Fruit fly (Drosophila melanogaster) whole organism, embryonic: Measurements from ENCODE around the gene CG6094.

Experiments
- Antp ChIP-seq: fragments of 200-800 bp; sonication (Bioruptor generic); optimal IDR thresholded peaks from 3 replicates; lab custom pipeline; 2016; ENCODE audit warnings: missing biosample characterization, missing genetic modification characterization
- Atf-2 ChIP-seq: fragments of 200-800 bp; sonication (Bioruptor generic); optimal IDR thresholded peaks from 2 replicates; lab custom pipeline; 2016; ENCODE audit warnings: missing biosample characterization, missing genetic modification characterization
- C15 ChIP-seq: fragments of 200-800 bp; sonication (Bioruptor generic); IDR thresholded peaks from 3 replicates; pipeline ENCODE4 v1.3.6; 2022; ENCODE audit warnings: missing biosample characterization, missing genetic modification characterization
- CG10147 ChIP-seq: fragments of 200-800 bp; sonication (Bioruptor generic); optimal IDR thresholded peaks from 2 replicates; lab custom pipeline; 2019; ENCODE audit warnings: missing biosample characterization, mild to moderate bottlenecking, missing genetic modification characterization, moderate library complexity
- CG10959 ChIP-seq: fragments of 200-800 bp; sonication (Bioruptor generic); IDR thresholded peaks from 2 replicates; pipeline ENCODE4 v1.3.6; 2022; ENCODE audit warnings: missing biosample characterization, missing genetic modification characterization
- CG10979 ChIP-seq: fragments of 200-800 bp; sonication (Bioruptor generic); optimal IDR thresholded peaks from 2 replicates; lab custom pipeline; 2018; ENCODE audit warnings: missing biosample characterization, mild to moderate bottlenecking, missing genetic modification characterization, moderate library complexity
- CG11247 ChIP-seq: fragments of 200-800 bp; sonication (Bioruptor generic); IDR thresholded peaks from 2 replicates; pipeline ENCODE4 v1.3.6; 2022; ENCODE audit warnings: missing biosample characterization, missing genetic modification characterization
- CG12659 ChIP-seq: fragments of 200-800 bp; sonication (Bioruptor generic); optimal IDR thresholded peaks from 3 replicates; lab custom pipeline; 2017; ENCODE audit warnings: mild to moderate bottlenecking, missing biosample characterization, missing genetic modification reagents, missing genetic modification characterization
- CG12744 ChIP-seq: fragments of 200-800 bp; sonication (Bioruptor generic); optimal IDR thresholded peaks from 2 replicates; lab custom pipeline; 2016; ENCODE audit warnings: missing biosample characterization, missing genetic modification characterization
- CG12942 ChIP-seq: fragments of 200-800 bp; sonication (Bioruptor generic); optimal IDR thresholded peaks from 3 replicates; lab custom pipeline; 2016; ENCODE audit warnings: missing biosample characterization, missing genetic modification characterization
- CG14965 ChIP-seq: fragments of 200-800 bp; sonication (Bioruptor generic); optimal IDR thresholded peaks from 2 replicates; lab custom pipeline; 2016; ENCODE audit warnings: missing biosample characterization, missing genetic modification characterization, borderline replicate concordance
- CG16863 ChIP-seq: fragments of 200-800 bp; sonication (Bioruptor generic); optimal IDR thresholded peaks from 3 replicates; lab custom pipeline; 2016; ENCODE audit warnings: missing biosample characterization, missing genetic modification characterization
- CG17359 ChIP-seq: fragments of 200-800 bp; sonication (Bioruptor generic); optimal IDR thresholded peaks from 3 replicates; lab custom pipeline; 2018; ENCODE audit warnings: missing biosample characterization, mild to moderate bottlenecking, missing genetic modification characterization, moderate library complexity
- CG18011 ChIP-seq: fragments of 200-800 bp; sonication (Bioruptor generic); optimal IDR thresholded peaks from 2 replicates; lab custom pipeline; 2017; ENCODE audit warnings: missing biosample characterization, missing genetic modification characterization, mild to moderate bottlenecking, moderate library complexity, missing genotype
- CG18599 ChIP-seq: fragments of 200-800 bp; sonication (Bioruptor generic); optimal IDR thresholded peaks from 3 replicates; lab custom pipeline; 2017; ENCODE audit warnings: missing biosample characterization, missing genetic modification characterization, mild to moderate bottlenecking, moderate library complexity, missing genetic modification reagents
- CG18764 ChIP-seq: fragments of 200-800 bp; sonication (Bioruptor generic); optimal IDR thresholded peaks from 3 replicates; lab custom pipeline; 2016; ENCODE audit warnings: missing biosample characterization, missing genetic modification characterization
- CG2202 ChIP-seq: fragments of 200-800 bp; sonication (Bioruptor generic); optimal IDR thresholded peaks from 2 replicates; lab custom pipeline; 2018; ENCODE audit warnings: missing biosample characterization, mild to moderate bottlenecking, missing genetic modification characterization
- CG2889 ChIP-seq: fragments of 200-800 bp; sonication (Bioruptor generic); IDR thresholded peaks from 3 replicates; pipeline ENCODE4 v1.3.6; 2022; ENCODE audit warnings: missing biosample characterization, missing genetic modification characterization
- CG31441 ChIP-seq: fragments of 200-800 bp; sonication (Bioruptor generic); IDR thresholded peaks from 2 replicates; pipeline ENCODE4 v1.3.6; 2022; ENCODE audit warnings: missing biosample characterization, missing genetic modification characterization
- CG3838 ChIP-seq: fragments of 200-800 bp; sonication (Bioruptor generic); optimal IDR thresholded peaks from 3 replicates; lab custom pipeline; 2016; ENCODE audit warnings: missing biosample characterization, missing genetic modification characterization
- CG4404 ChIP-seq: fragments of 200-800 bp; sonication (Bioruptor generic); IDR thresholded peaks from 2 replicates; pipeline ENCODE4 v1.3.6; 2022; ENCODE audit warnings: missing biosample characterization, missing genetic modification characterization
- CG4617 ChIP-seq: fragments of 200-800 bp; sonication (Bioruptor generic); optimal IDR thresholded peaks from 3 replicates; lab custom pipeline; 2016; ENCODE audit warnings: missing biosample characterization, missing genetic modification characterization, borderline replicate concordance
- CG6791 ChIP-seq: fragments of 200-800 bp; sonication (Bioruptor generic); IDR thresholded peaks from 3 replicates; pipeline ENCODE4 v1.3.6; 2022; ENCODE audit warnings: missing biosample characterization, missing genetic modification characterization; ENCODE audit not compliant: partially characterized antibody
- CkIIα-i1 ChIP-seq: fragments of 200-800 bp; sonication (Bioruptor generic); IDR thresholded peaks from 2 replicates; pipeline ENCODE4 v1.3.6; 2022; ENCODE audit warnings: missing biosample characterization, missing genetic modification characterization
- CoRest ChIP-seq: fragments of 200-800 bp; sonication (Bioruptor generic); optimal IDR thresholded peaks from 3 replicates; lab custom pipeline; 2018; ENCODE audit warnings: missing biosample characterization, mild to moderate bottlenecking, missing genetic modification characterization, moderate library complexity
- Dip2 ChIP-seq: fragments of 200-800 bp; sonication (Bioruptor generic); IDR thresholded peaks from 2 replicates; pipeline ENCODE4 v1.3.6; 2022; ENCODE audit warnings: missing biosample characterization, missing genetic modification characterization
- Ets97D ChIP-seq: fragments of 200-800 bp; sonication (Bioruptor generic); optimal IDR thresholded peaks from 3 replicates; lab custom pipeline; 2016; ENCODE audit warnings: missing biosample characterization, missing genetic modification characterization
- GATAe ChIP-seq: fragments of 200-800 bp; sonication (Bioruptor generic); conservative IDR thresholded peaks from 2 replicates; pipeline ENCODE4 v1.3.6; 2022; ENCODE audit warnings: missing biosample characterization, missing genetic modification characterization
- HLH4C ChIP-seq: fragments of 200-800 bp; sonication (Bioruptor generic); IDR thresholded peaks from 3 replicates; pipeline ENCODE4 v1.3.6; 2022; ENCODE audit warnings: missing biosample characterization, missing genetic modification characterization; ENCODE audit not compliant: partially characterized antibody
- Hr3 ChIP-seq: fragments of 200-800 bp; sonication (Bioruptor generic); optimal IDR thresholded peaks from 3 replicates; lab custom pipeline; 2016; ENCODE audit warnings: missing biosample characterization, missing genetic modification characterization
- Hr51 ChIP-seq, 2 experiments: fragments of 200-800 bp; sonication (Bioruptor generic); optimal IDR thresholded peaks; 2 replicates in 1 of 2; 3 replicates in 1 of 2; lab custom pipeline; 2016 to 2018; ENCODE audit warnings: missing biosample characterization in 2 of 2, missing genetic modification characterization in 2 of 2, mild to moderate bottlenecking in 1 of 2, moderate library complexity in 1 of 2
- Hr78 ChIP-seq, 2 experiments: fragments of 200-800 bp in 1 of 2; fragments of >200 bp in 1 of 2; sonication (Bioruptor generic) in 1 of 2; optimal IDR thresholded peaks; 2 replicates each; lab custom pipeline; 2017 to 2019; ENCODE audit warnings: missing biosample characterization in 2 of 2, missing genetic modification characterization in 2 of 2, mild to moderate bottlenecking in 1 of 2, moderate library complexity in 1 of 2
- Hsf ChIP-seq: fragments of 200-800 bp; sonication (Bioruptor generic); optimal IDR thresholded peaks from 3 replicates; lab custom pipeline; 2016; ENCODE audit warnings: missing biosample characterization, missing genetic modification characterization
- Med ChIP-seq: fragments of 200-800 bp; sonication (Bioruptor generic); peaks from one replicate; lab custom pipeline; 2016; ENCODE audit warnings: missing biosample characterization, missing genetic modification characterization, mild to moderate bottlenecking, inconsistent platforms, moderate library complexity
- Ravus ChIP-seq: fragments of 200-800 bp; sonication (Bioruptor generic); IDR thresholded peaks from 2 replicates; pipeline ENCODE4 v1.3.6; 2022; ENCODE audit warnings: missing biosample characterization, missing genetic modification characterization
- Rfx ChIP-seq: fragments of 200-800 bp; sonication (Bioruptor generic); IDR thresholded peaks from 2 replicates; pipeline ENCODE4 v1.3.6; 2022; ENCODE audit warnings: missing biosample characterization, missing genetic modification characterization
- Scr ChIP-seq: fragments of 200-800 bp; sonication (Bioruptor generic); IDR thresholded peaks from 2 replicates; pipeline ENCODE4 v1.3.6; 2022; ENCODE audit warnings: missing biosample characterization, missing genetic modification characterization; ENCODE audit not compliant: partially characterized antibody
- Six4 ChIP-seq: fragments of 200-800 bp; sonication (Bioruptor generic); optimal IDR thresholded peaks from 2 replicates; lab custom pipeline; 2016; ENCODE audit warnings: missing biosample characterization, missing genetic modification characterization
- aop ChIP-seq: fragments of 200-800 bp; sonication (Bioruptor generic); IDR thresholded peaks from 2 replicates; pipeline ENCODE4 v1.3.6; 2022; ENCODE audit warnings: missing biosample characterization, missing genetic modification characterization
- az2 ChIP-seq: fragments of 200-800 bp; sonication (Bioruptor generic); optimal IDR thresholded peaks from 3 replicates; lab custom pipeline; 2016; ENCODE audit warnings: missing biosample characterization, missing genetic modification characterization
- chn ChIP-seq: fragments of 200-800 bp; sonication (Bioruptor generic); optimal IDR thresholded peaks from 2 replicates; lab custom pipeline; 2016; ENCODE audit warnings: missing biosample characterization, missing genetic modification characterization
- danr ChIP-seq: fragments of 200-800 bp; sonication (Bioruptor generic); IDR thresholded peaks from 2 replicates; pipeline ENCODE4 v1.3.6; 2022; ENCODE audit warnings: missing biosample characterization, missing genetic modification characterization
- eve ChIP-seq, 2 experiments: fragments of >200 bp; optimal IDR thresholded peaks; 2 replicates each; lab custom pipeline; 2017; ENCODE audit warnings: missing biosample characterization in 2 of 2, missing genetic modification characterization in 2 of 2
- ewg ChIP-seq: fragments of 200-800 bp; sonication (Bioruptor generic); optimal IDR thresholded peaks from 3 replicates; lab custom pipeline; 2017; ENCODE audit warnings: mild to moderate bottlenecking, missing biosample characterization, missing genetic modification reagents, missing genetic modification characterization
- jing ChIP-seq: fragments of 200-800 bp; sonication (Bioruptor generic); optimal IDR thresholded peaks from 2 replicates; lab custom pipeline; 2018; ENCODE audit warnings: missing biosample characterization, mild to moderate bottlenecking, missing genetic modification characterization
- pho ChIP-seq: fragments of 200-800 bp; sonication (Bioruptor generic); optimal IDR thresholded peaks from 2 replicates; lab custom pipeline; 2016; ENCODE audit warnings: missing biosample characterization, missing genetic modification characterization
- pita ChIP-seq: fragments of 200-800 bp; sonication (Bioruptor generic); optimal IDR thresholded peaks from 2 replicates; lab custom pipeline; 2017; ENCODE audit warnings: missing biosample characterization, mild to moderate bottlenecking, missing genetic modification characterization
- vfl ChIP-seq: fragments of 200-800 bp; sonication (Bioruptor generic); optimal IDR thresholded peaks from 2 replicates; lab custom pipeline; 2016; ENCODE audit warnings: missing biosample characterization, missing genetic modification characterization
- zf30C ChIP-seq: fragments of 200-800 bp; sonication (Bioruptor generic); optimal IDR thresholded peaks from 3 replicates; lab custom pipeline; 2018; ENCODE audit warnings: missing biosample characterization, mild to moderate bottlenecking, missing genetic modification characterization

The CG6094 gene

dm6 chr2L:10526953-10527584 lies 20.2 kb downstream of the CG6094 start, which contains the start of gene Lip4 (continued):
- TF ChIP-seq pita (GFP tag; lab: Kevin White, UChicago) (no peak), CG16863 (GFP tag; lab: Kevin White, UChicago) (peak; percentile 36), Med (GFP tag; lab: Kevin White, UChicago) (peak; percentile 90), eve (GFP tag; optimal IDR thresholded peaks at IDR 0.05; lab: Kevin White, UChicago) (peak in 1 of 2 experiments; percentile 86), vfl (peak; percentile 30), CG4404 (GFP tag; lab: Robert Waterston, UW) (peak; percentile 72), C15 (GFP tag; lab: Robert Waterston, UW) (0 out of 3 replicates have a peak, but pooled peaks have one; percentile 52), CG6791 (no peak), Hsf (GFP tag; lab: Kevin White, UChicago) (peak; percentile 70), CG18011 (GFP tag; lab: Kevin White, UChicago) (peak; percentile 56), CG14965 (no peak), CG12744 (peak; percentile 26), CG10979 (tag; lab: Kevin White, UChicago) (peak; percentile 74), az2 (GFP tag; lab: Kevin White, UChicago) (peak; percentile 69), CoRest (peak; percentile 87), CG17359 (tag; lab: Kevin White, UChicago) (peak; percentile 71), jing (GFP tag; lab: Kevin White, UChicago) (peak; percentile 24), Atf-2 (GFP tag; lab: Kevin White, UChicago) (peak; percentile 14), CG11247 (GFP tag; lab: Robert Waterston, UW) (no peak; the same call in 1 of the 2 replicates), CG12659 (GFP tag; lab: Kevin White, UChicago) (peak; percentile 82), CG12942 (peak; percentile 46), CG10959 (GFP tag; lab: Robert Waterston, UW) (peak; percentile 57; the same call in 1 of the 2 replicates), Antp (GFP tag; lab: Kevin White, UChicago) (no peak), chn (peak; percentile 50), HLH4C (GFP tag; lab: Robert Waterston, UW) (no peak), CG2889 (0 out of 3 replicates have a peak, but pooled peaks have one; percentile 10), CG2202 (tag; lab: Kevin White, UChicago) (peak; percentile 13), CG3838 (no peak), CkIIα-i1 (no peak), Dip2 (GFP tag; lab: Robert Waterston, UW) (no peak), CG18764 (peak; percentile 60), zf30C (GFP tag; lab: Kevin White, UChicago) (peak; percentile 22), Hr78 (GFP tag; optimal IDR thresholded peaks at IDR 0.05; lab: Kevin White, UChicago) (peak in 1 of 2 experiments; percentile 81), Hr3 (GFP tag; lab: Kevin White, UChicago) (peak; percentile 58), GATAe (no peak), aop (GFP tag; lab: Robert Waterston, UW) (no peak), CG18599 (GFP tag; lab: Kevin White, UChicago) (peak; percentile 76), Rfx (GFP tag; lab: Robert Waterston, UW) (peak; percentile 79), Six4 (GFP tag; lab: Kevin White, UChicago) (peak; percentile 19), Ravus (GFP tag; lab: Robert Waterston, UW) (peak; percentile 42), pho (GFP tag; lab: Kevin White, UChicago) (peak; percentile 34), ewg (GFP tag; lab: Kevin White, UChicago) (peak; percentile 48), CG10147 (peak; percentile 75), Hr51 (GFP tag; optimal IDR thresholded peaks at IDR 0.05; lab: Kevin White, UChicago) (peak; percentile 2 to 89), CG31441 (peak; percentile 84), CG4617 (GFP tag; lab: Kevin White, UChicago) (peak; percentile 41), danr (no peak; the same call in 1 of the 2 replicates), Ets97D (GFP tag; lab: Kevin White, UChicago) (no peak), Scr (GFP tag; lab: Robert Waterston, UW) (no peak)
